Worm (Caenorhabditis elegans): ENCODE results near the gene nol-9.

nol-9 gene

DNA sequence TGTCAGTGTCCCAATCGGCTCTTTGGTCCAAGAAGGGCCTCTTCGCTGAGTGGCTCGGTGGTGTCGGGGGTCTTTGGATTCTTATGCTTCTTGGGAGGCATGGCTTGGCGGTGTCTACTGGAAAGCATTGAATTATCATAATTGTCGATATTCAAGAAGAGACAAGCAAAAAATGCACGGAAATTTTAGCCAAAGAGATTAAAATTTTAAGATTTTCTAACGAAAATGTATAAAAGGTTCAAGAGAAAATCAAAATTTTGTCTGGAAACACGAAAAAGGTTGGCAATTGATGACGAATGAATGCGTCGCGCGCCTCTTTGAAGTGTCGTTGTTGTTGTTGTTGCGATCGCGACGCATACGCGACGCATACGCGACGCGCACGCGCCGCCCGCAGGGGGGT, 38.6 kb downstream of the nol-9 start, which contains the start of gene Y38H8A.12:
Y38H8A.12 (minus strand) TSS at position 101 of the 400 bp plus-strand sequence.
- no peak for TF ChIP-seq ceh-2 (tag; optimal IDR thresholded peaks at IDR 0.05)
- no peak for TF ChIP-seq gmeb-2 (tag; optimal IDR thresholded peaks at IDR 0.05)
- no peak for TF ChIP-seq nhr-232 (tag; optimal IDR thresholded peaks at IDR 0.05)
- no peak for TF ChIP-seq unc-3 (GFP tag; conservative IDR thresholded peaks at IDR 0.05)
- no peak for TF ChIP-seq unc-3 (tag; optimal IDR thresholded peaks at IDR 0.05)
- no peak for TF ChIP-seq fkh-10 (GFP tag; optimal IDR thresholded peaks at IDR 0.05)
- TF ChIP-seq ceh-45 (GFP tag; IDR thresholded peaks at IDR 0.05) = no peak
- TF ChIP-seq odd-2 (tag; optimal IDR thresholded peaks at IDR 0.05) = no peak
- no peak for TF ChIP-seq mec-3 (tag; optimal IDR thresholded peaks at IDR 0.05; ENCODE audit: borderline replicate concordance)
- no peak for TF ChIP-seq ahr-1 (tag; optimal IDR thresholded peaks at IDR 0.05)
- no peak for TF ChIP-seq ceh-6 (GFP tag; optimal IDR thresholded peaks at IDR 0.05)

DNA sequence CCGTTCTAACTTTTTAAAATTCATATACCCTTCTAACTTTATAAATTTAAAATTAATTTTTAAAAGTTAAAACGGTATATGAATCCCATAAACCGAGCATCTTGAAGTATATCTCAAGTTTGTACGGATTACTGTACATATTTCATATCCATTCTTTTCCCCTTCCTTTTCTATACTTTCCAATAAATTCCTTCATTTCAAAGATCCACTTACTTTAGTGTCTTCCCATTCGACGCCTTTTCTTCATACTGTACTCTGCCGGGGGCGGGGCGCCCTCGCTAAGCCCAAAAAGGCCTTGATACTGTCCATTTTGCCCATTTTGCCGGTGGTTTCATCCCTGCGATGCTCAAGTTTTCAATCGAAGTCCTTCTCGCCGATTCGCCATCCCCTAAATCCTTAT, 43.5 kb downstream of the nol-9 start, which contains the start of gene fezf-1:
fezf-1 (plus strand) TSS at position 301 of the 400 bp plus-strand sequence.
- TF ChIP-seq ttx-3 (tag; optimal IDR thresholded peaks at IDR 0.05) (no peak), ceh-22 (tag; optimal IDR thresholded peaks at IDR 0.05) (no peak)

DNA sequence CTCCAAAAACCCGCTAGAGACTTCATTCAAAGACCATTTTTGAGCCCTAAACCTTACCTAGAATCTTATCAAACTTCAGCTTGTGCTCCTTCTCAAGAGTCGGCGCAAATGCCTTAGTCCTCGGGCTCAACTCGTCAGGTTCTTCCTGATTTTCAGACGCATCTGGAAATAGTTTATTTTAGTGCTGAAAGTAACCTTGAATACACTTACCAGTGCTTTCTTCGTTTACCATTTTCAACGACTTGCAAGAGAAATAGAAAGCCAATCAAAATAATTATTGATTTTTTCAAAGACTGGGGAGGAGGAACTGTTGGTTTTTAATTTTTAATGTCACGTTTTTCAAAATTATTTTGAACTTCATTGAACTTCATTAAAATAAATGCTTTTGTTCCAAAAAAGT, 49.7 kb downstream of the nol-9 start, which contains the start of the genes ttbk-8.1 and Y38H8A.4:
ttbk-8.1 (plus strand) TSS at position 301 of the 400 bp plus-strand sequence.
Y38H8A.4 (minus strand) TSS at position 366 of the 400 bp plus-strand sequence.
- no peak for TF ChIP-seq hlh-8 (tag; optimal IDR thresholded peaks at IDR 0.05)
- no peak for TF ChIP-seq ceh-18 (tag; optimal IDR thresholded peaks at IDR 0.05)
- TF ChIP-seq unc-3 (GFP tag; conservative IDR thresholded peaks at IDR 0.05) = no peak
- TF ChIP-seq unc-3 (tag; optimal IDR thresholded peaks at IDR 0.05) = no peak
- TF ChIP-seq che-1 (tag; optimal IDR thresholded peaks at IDR 0.05) = no peak
- no peak for TF ChIP-seq nfya-1 (tag; optimal IDR thresholded peaks at IDR 0.05)
- TF ChIP-seq pag-3 (tag; optimal IDR thresholded peaks at IDR 0.05; ENCODE audit: borderline replicate concordance) = no peak
- TF ChIP-seq ceh-6 (GFP tag; optimal IDR thresholded peaks at IDR 0.05) = no peak
- TF ChIP-seq fkh-6 (tag; optimal IDR thresholded peaks at IDR 0.05) = no peak
- no peak for TF ChIP-seq hlh-15 (tag; optimal IDR thresholded peaks at IDR 0.05)
- no peak for TF ChIP-seq unc-55 (GFP tag; optimal IDR thresholded peaks at IDR 0.05)
- no peak for TF ChIP-seq ceh-30 (tag; optimal IDR thresholded peaks at IDR 0.05)

DNA sequence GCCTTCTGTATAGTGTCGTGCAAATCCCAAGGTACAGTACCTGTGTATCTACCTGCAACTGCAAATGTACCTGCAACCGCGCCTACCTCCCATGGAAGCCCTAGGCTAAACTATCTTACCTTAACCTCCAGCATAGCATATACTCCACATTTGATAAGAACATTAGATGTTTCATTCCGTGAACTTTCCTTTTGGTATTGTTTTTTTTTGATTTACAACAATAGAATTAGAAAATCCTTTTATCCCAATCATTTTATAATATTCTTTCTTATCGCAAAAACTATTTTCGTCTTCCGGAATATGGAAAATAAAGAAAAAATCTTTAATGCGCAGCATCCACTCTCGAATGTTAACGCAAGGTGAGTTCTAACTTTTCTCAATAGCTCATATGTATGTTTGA, 51.8 kb downstream of the nol-9 start, which contains the start of gene Y38H8A.2:
Y38H8A.2 (plus strand) TSS at position 301 of the 400 bp plus-strand sequence.
- no peak for TF ChIP-seq dmd-4 (tag; optimal IDR thresholded peaks at IDR 0.05; ENCODE audit: borderline replicate concordance)
- TF ChIP-seq nhr-232 (tag; optimal IDR thresholded peaks at IDR 0.05) = no peak
- TF ChIP-seq K09A11.1 (tag; optimal IDR thresholded peaks at IDR 0.05; ENCODE audit: insufficient read depth) = no peak
- no peak for TF ChIP-seq hlh-8 (tag; optimal IDR thresholded peaks at IDR 0.05)
- no peak for TF ChIP-seq odd-2 (tag; optimal IDR thresholded peaks at IDR 0.05)
- no peak for TF ChIP-seq tbx-2 (tag; optimal IDR thresholded peaks at IDR 0.05)
- no peak for TF ChIP-seq pha-2 (tag; optimal IDR thresholded peaks at IDR 0.05)
- no peak for TF ChIP-seq sdc-2 (tag; optimal IDR thresholded peaks at IDR 0.05)
- TF ChIP-seq Y22D7AL.16 (tag; optimal IDR thresholded peaks at IDR 0.05) = no peak
- TF ChIP-seq mec-3 (tag; optimal IDR thresholded peaks at IDR 0.05; ENCODE audit: borderline replicate concordance) = no peak
- TF ChIP-seq ref-2 (tag; optimal IDR thresholded peaks at IDR 0.05) = no peak
- TF ChIP-seq ets-4 (tag; optimal IDR thresholded peaks at IDR 0.05) = no peak
- no peak for TF ChIP-seq pat-9 (tag; optimal IDR thresholded peaks at IDR 0.05)

Data from whole organism, late embryonic.